Fruit fly (Drosophila melanogaster) whole organism, embryonic: ENCODE measurements around the gene scny.
A peak's percentile ranks its signal among the peaks of the same experiment; 100 is the strongest.

Experiments used
- BEAF-32 ChIP-seq: fragments of 200-800 bp; sonication (Bioruptor generic); optimal IDR thresholded peaks from 3 replicates; lab custom pipeline; 2017; ENCODE audit warnings: missing biosample characterization, missing genetic modification characterization, mild to moderate bottlenecking, moderate library complexity, missing genetic modification reagents
- Bteb2 ChIP-seq: fragments of 200-800 bp; sonication (Bioruptor generic); optimal IDR thresholded peaks from 2 replicates; lab custom pipeline; 2016; ENCODE audit warnings: missing biosample characterization, missing genetic modification characterization
- CG12299 ChIP-seq: fragments of 200-800 bp; sonication (Bioruptor generic); optimal IDR thresholded peaks from 2 replicates; lab custom pipeline; 2018; ENCODE audit warnings: missing biosample characterization, mild to moderate bottlenecking, missing genetic modification characterization
- CG12391 ChIP-seq: fragments of 200-800 bp; sonication (Bioruptor generic); optimal IDR thresholded peaks from 3 replicates; lab custom pipeline; 2018; ENCODE audit warnings: missing biosample characterization, mild to moderate bottlenecking, missing genetic modification characterization, moderate library complexity
- CG13287 ChIP-seq: fragments of 200-800 bp; sonication (Bioruptor generic); IDR thresholded peaks from 2 replicates; pipeline ENCODE4 v1.3.6; 2022; ENCODE audit warnings: missing biosample characterization, missing genetic modification characterization; ENCODE audit not compliant: partially characterized antibody
- CG14710 ChIP-seq: fragments of 200-800 bp; sonication (Bioruptor generic); optimal IDR thresholded peaks from 3 replicates; lab custom pipeline; 2019; ENCODE audit warnings: missing biosample characterization, mild to moderate bottlenecking, missing genetic modification characterization, moderate library complexity
- CG17361 ChIP-seq: fragments of 200-800 bp; sonication (Bioruptor generic); IDR thresholded peaks from 3 replicates; pipeline ENCODE4 v1.3.6; 2022; ENCODE audit warnings: missing biosample characterization, missing genetic modification characterization
- CG2116 ChIP-seq: fragments of 200-800 bp; sonication (Bioruptor generic); optimal IDR thresholded peaks from 3 replicates; lab custom pipeline; 2018; ENCODE audit warnings: missing biosample characterization, mild to moderate bottlenecking, missing genetic modification characterization
- CG2889 ChIP-seq: fragments of 200-800 bp; sonication (Bioruptor generic); IDR thresholded peaks from 3 replicates; pipeline ENCODE4 v1.3.6; 2022; ENCODE audit warnings: missing biosample characterization, missing genetic modification characterization
- CG3163 ChIP-seq: fragments of 200-800 bp; sonication (Bioruptor generic); optimal IDR thresholded peaks from 3 replicates; lab custom pipeline; 2016; ENCODE audit warnings: missing biosample characterization, missing genetic modification characterization
- CG34422 ChIP-seq: fragments of 200-800 bp; sonication (Bioruptor generic); IDR thresholded peaks from 3 replicates; pipeline ENCODE4 v1.3.6; 2022; ENCODE audit warnings: missing biosample characterization, missing genetic modification characterization
- CG8281 ChIP-seq: fragments of 200-800 bp; sonication (Bioruptor generic); optimal IDR thresholded peaks from 2 replicates; lab custom pipeline; 2018; ENCODE audit warnings: missing biosample characterization, mild to moderate bottlenecking, missing genetic modification characterization, moderate library complexity
- CG9215 ChIP-seq: fragments of 200-800 bp; sonication (Bioruptor generic); IDR thresholded peaks from 2 replicates; pipeline ENCODE4 v1.3.6; 2022; ENCODE audit warnings: missing biosample characterization, missing genetic modification characterization
- CG9797 ChIP-seq: fragments of 200-800 bp; sonication (Bioruptor generic); optimal IDR thresholded peaks from 3 replicates; lab custom pipeline; 2018; ENCODE audit warnings: missing biosample characterization, mild to moderate bottlenecking, missing genetic modification characterization
- D ChIP-seq, 2 experiments: fragments of 200-800 bp in 1 of 2; fragments of >200 bp in 1 of 2; sonication (Bioruptor generic) in 1 of 2; optimal IDR thresholded peaks; 2 replicates in 1 of 2; 3 replicates in 1 of 2; lab custom pipeline; 2017; ENCODE audit warnings: mild to moderate bottlenecking in 1 of 2, missing biosample characterization in 1 of 2, missing genetic modification characterization in 1 of 2, missing genetic modification reagents in 1 of 2
- Dfd ChIP-seq, 2 experiments: fragments of >200 bp; optimal IDR thresholded peaks; 2 replicates each; lab custom pipeline; 2017; ENCODE audit warnings: missing biosample characterization in 2 of 2, missing genetic modification characterization in 2 of 2
- Dll ChIP-seq: fragments of 200-800 bp; sonication (Bioruptor generic); IDR thresholded peaks from 4 replicates; pipeline ENCODE4 v1.3.6; 2022; ENCODE audit warnings: missing biosample characterization, missing genetic modification characterization; ENCODE audit not compliant: partially characterized antibody
- E2f2 ChIP-seq: fragments of 200-800 bp; sonication (Bioruptor generic); IDR thresholded peaks from 2 replicates; pipeline ENCODE4 v1.3.6; 2022; ENCODE audit warnings: missing biosample characterization, missing genetic modification characterization
- ERR ChIP-seq: fragments of 200-800 bp; sonication (Bioruptor generic); optimal IDR thresholded peaks from 2 replicates; lab custom pipeline; 2016; ENCODE audit warnings: missing biosample characterization, missing genetic modification characterization
- Hr78 ChIP-seq, 2 experiments: fragments of 200-800 bp in 1 of 2; fragments of >200 bp in 1 of 2; sonication (Bioruptor generic) in 1 of 2; optimal IDR thresholded peaks; 2 replicates each; lab custom pipeline; 2017 to 2019; ENCODE audit warnings: missing biosample characterization in 2 of 2, missing genetic modification characterization in 2 of 2, mild to moderate bottlenecking in 1 of 2, moderate library complexity in 1 of 2
- Lhr ChIP-seq: fragments of 200-800 bp; sonication (Bioruptor generic); optimal IDR thresholded peaks from 3 replicates; lab custom pipeline; 2017; ENCODE audit warnings: mild to moderate bottlenecking, missing biosample characterization, missing genetic modification reagents, missing genetic modification characterization
- MBD-R2 ChIP-seq: fragments of 200-800 bp; sonication (Bioruptor generic); IDR thresholded peaks from 2 replicates; pipeline ENCODE4 v1.3.6; 2022; ENCODE audit warnings: missing biosample characterization, missing genetic modification characterization
- Myb ChIP-seq: fragments of 200-800 bp; sonication (Bioruptor generic); optimal IDR thresholded peaks from 2 replicates; lab custom pipeline; 2016; ENCODE audit warnings: missing biosample characterization, missing genetic modification characterization
- NFAT ChIP-seq: fragments of 200-800 bp; sonication (Bioruptor generic); IDR thresholded peaks from 2 replicates; pipeline ENCODE4 v1.3.6; 2022; ENCODE audit warnings: missing biosample characterization, missing genetic modification characterization
- Optix ChIP-seq: fragments of 200-800 bp; sonication (Bioruptor generic); IDR thresholded peaks from 3 replicates; pipeline ENCODE4 v1.3.6; 2022; ENCODE audit warnings: missing biosample characterization, missing genetic modification characterization
- Pdp1 ChIP-seq, 2 experiments: fragments of 200-800 bp; sonication (Bioruptor generic); optimal IDR thresholded peaks; 3 replicates each; lab custom pipeline; 2016; ENCODE audit warnings: missing biosample characterization in 2 of 2, missing genetic modification characterization in 2 of 2, mild to moderate bottlenecking in 1 of 2, moderate library complexity in 1 of 2
- Ravus ChIP-seq: fragments of 200-800 bp; sonication (Bioruptor generic); IDR thresholded peaks from 2 replicates; pipeline ENCODE4 v1.3.6; 2022; ENCODE audit warnings: missing biosample characterization, missing genetic modification characterization
- Rfx ChIP-seq: fragments of 200-800 bp; sonication (Bioruptor generic); IDR thresholded peaks from 2 replicates; pipeline ENCODE4 v1.3.6; 2022; ENCODE audit warnings: missing biosample characterization, missing genetic modification characterization
- Scr ChIP-seq: fragments of 200-800 bp; sonication (Bioruptor generic); IDR thresholded peaks from 2 replicates; pipeline ENCODE4 v1.3.6; 2022; ENCODE audit warnings: missing biosample characterization, missing genetic modification characterization; ENCODE audit not compliant: partially characterized antibody
- Sox100B ChIP-seq: fragments of 200-800 bp; sonication (Bioruptor generic); optimal IDR thresholded peaks from 3 replicates; lab custom pipeline; 2018; ENCODE audit warnings: missing biosample characterization, mild to moderate bottlenecking, missing genetic modification characterization
- Sry-δ ChIP-seq: fragments of 200-800 bp; sonication (Bioruptor generic); optimal IDR thresholded peaks from 2 replicates; lab custom pipeline; 2016; ENCODE audit warnings: missing biosample characterization, missing genetic modification characterization
- bab2 ChIP-seq: fragments of 200-800 bp; sonication (Bioruptor generic); optimal IDR thresholded peaks from 2 replicates; lab custom pipeline; 2016; ENCODE audit warnings: missing biosample characterization, missing genetic modification characterization
- btn ChIP-seq: fragments of 200-800 bp; sonication (Bioruptor generic); optimal IDR thresholded peaks from 2 replicates; lab custom pipeline; 2016; ENCODE audit warnings: missing biosample characterization, missing genetic modification characterization
- cato ChIP-seq: fragments of 200-800 bp; sonication (Bioruptor generic); optimal IDR thresholded peaks from 2 replicates; lab custom pipeline; 2016; ENCODE audit warnings: missing biosample characterization, missing genetic modification characterization, borderline replicate concordance
- chinmo ChIP-seq: fragments of 200-800 bp; sonication (Bioruptor generic); IDR thresholded peaks from 4 replicates; pipeline ENCODE4 v1.3.6; 2022; ENCODE audit warnings: missing biosample characterization, missing genetic modification characterization; ENCODE audit not compliant: partially characterized antibody
- hbn ChIP-seq: fragments of 200-800 bp; sonication (Bioruptor generic); IDR thresholded peaks from 2 replicates; pipeline ENCODE4 v1.3.6; 2022; ENCODE audit warnings: missing biosample characterization, missing genetic modification characterization; ENCODE audit not compliant: partially characterized antibody
- nom ChIP-seq: fragments of 200-800 bp; sonication (Bioruptor generic); optimal IDR thresholded peaks from 2 replicates; lab custom pipeline; 2017; ENCODE audit warnings: missing biosample characterization, missing genetic modification characterization, mild to moderate bottlenecking, moderate library complexity, missing genetic modification reagents
- pnt ChIP-seq: fragments of 200-800 bp; sonication (Bioruptor generic); optimal IDR thresholded peaks from 3 replicates; lab custom pipeline; 2016; ENCODE audit warnings: missing biosample characterization, missing genetic modification characterization
- prd ChIP-seq, 3 experiments: fragments of >200 bp in 2 of 3; fragments of 200-800 bp in 1 of 3; sonication (Bioruptor generic) in 1 of 3; optimal IDR thresholded peaks in 2 of 3; IDR thresholded peaks in 1 of 3; 2 replicates in 2 of 3; 3 replicates in 1 of 3; pipeline versions ENCODE4 v1.3.6 to Lab custom; 2017 to 2022; ENCODE audit warnings: missing biosample characterization in 1 of 3, missing genetic modification characterization in 1 of 3
- pros ChIP-seq: fragments of 200-800 bp; sonication (Bioruptor generic); optimal IDR thresholded peaks from 3 replicates; lab custom pipeline; 2019; ENCODE audit warnings: missing biosample characterization, mild to moderate bottlenecking, missing genetic modification characterization, moderate library complexity
- pzg ChIP-seq: fragments of 200-800 bp; sonication (Bioruptor generic); optimal IDR thresholded peaks from 3 replicates; lab custom pipeline; 2018; ENCODE audit warnings: missing biosample characterization, mild to moderate bottlenecking, missing genetic modification characterization, moderate library complexity
- sc ChIP-seq, 3 experiments: fragments of >200 bp in 2 of 3; fragments of 200-800 bp in 1 of 3; sonication (Bioruptor generic) in 1 of 3; optimal IDR thresholded peaks; 2 replicates in 2 of 3; 3 replicates in 1 of 3; lab custom pipeline; 2017; ENCODE audit warnings: mild to moderate bottlenecking in 1 of 3, missing biosample characterization in 1 of 3, missing genetic modification characterization in 1 of 3, missing genetic modification reagents in 1 of 3
- trem ChIP-seq: fragments of 200-800 bp; optimal IDR thresholded peaks from 3 replicates; lab custom pipeline; 2019; ENCODE audit warnings: missing biosample characterization, mild to moderate bottlenecking, missing genetic modification characterization, moderate library complexity
- unc-4 ChIP-seq: fragments of 200-800 bp; sonication (Bioruptor generic); IDR thresholded peaks from 2 replicates; pipeline ENCODE4 v1.3.6; 2022; ENCODE audit warnings: missing biosample characterization, missing genetic modification characterization; ENCODE audit not compliant: partially characterized antibody

The scny gene

DNA sequence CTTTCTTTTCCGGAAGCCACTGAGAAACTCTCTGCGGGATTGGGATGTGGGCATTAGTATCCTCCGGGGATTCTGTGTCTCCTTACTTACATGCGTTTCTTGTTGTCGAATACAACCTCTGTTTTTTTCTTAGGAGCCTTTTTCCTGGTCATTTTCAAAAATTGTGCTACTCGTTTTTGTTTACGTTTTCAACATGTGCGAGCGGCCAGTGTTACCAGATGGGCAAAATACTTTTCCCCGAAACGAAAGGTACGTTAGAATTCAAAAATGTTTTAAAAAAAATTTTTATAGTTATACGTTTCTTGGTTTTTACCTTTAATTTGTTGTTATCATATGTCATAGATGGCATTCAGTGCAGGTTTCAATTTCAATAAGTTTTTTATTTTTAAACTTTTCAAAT is 8.3 kb downstream of the scny start, which contains the start of gene vito (continued):
- TF ChIP-seq bab2 (GFP tag; lab: Kevin White, UChicago) (no peak), CG3163 (no peak), sc (optimal IDR thresholded peaks at IDR 0.05; lab: Kevin White, UChicago) (no peak), sc (GFP tag; optimal IDR thresholded peaks at IDR 0.05; lab: Kevin White, UChicago) (no peak), Ravus (GFP tag; lab: Robert Waterston, UW) (no peak), Optix (GFP tag; lab: Robert Waterston, UW) (no peak), CG12299 (tag; lab: Kevin White, UChicago) (no peak), Sox100B (no peak), Rfx (GFP tag; lab: Robert Waterston, UW) (no peak), hbn (GFP tag; lab: Robert Waterston, UW) (no peak), Hr78 (GFP tag; optimal IDR thresholded peaks at IDR 0.05; lab: Kevin White, UChicago) (no peak), pnt (GFP tag; lab: Kevin White, UChicago) (no peak), btn (GFP tag; lab: Kevin White, UChicago) (no peak)

DNA sequence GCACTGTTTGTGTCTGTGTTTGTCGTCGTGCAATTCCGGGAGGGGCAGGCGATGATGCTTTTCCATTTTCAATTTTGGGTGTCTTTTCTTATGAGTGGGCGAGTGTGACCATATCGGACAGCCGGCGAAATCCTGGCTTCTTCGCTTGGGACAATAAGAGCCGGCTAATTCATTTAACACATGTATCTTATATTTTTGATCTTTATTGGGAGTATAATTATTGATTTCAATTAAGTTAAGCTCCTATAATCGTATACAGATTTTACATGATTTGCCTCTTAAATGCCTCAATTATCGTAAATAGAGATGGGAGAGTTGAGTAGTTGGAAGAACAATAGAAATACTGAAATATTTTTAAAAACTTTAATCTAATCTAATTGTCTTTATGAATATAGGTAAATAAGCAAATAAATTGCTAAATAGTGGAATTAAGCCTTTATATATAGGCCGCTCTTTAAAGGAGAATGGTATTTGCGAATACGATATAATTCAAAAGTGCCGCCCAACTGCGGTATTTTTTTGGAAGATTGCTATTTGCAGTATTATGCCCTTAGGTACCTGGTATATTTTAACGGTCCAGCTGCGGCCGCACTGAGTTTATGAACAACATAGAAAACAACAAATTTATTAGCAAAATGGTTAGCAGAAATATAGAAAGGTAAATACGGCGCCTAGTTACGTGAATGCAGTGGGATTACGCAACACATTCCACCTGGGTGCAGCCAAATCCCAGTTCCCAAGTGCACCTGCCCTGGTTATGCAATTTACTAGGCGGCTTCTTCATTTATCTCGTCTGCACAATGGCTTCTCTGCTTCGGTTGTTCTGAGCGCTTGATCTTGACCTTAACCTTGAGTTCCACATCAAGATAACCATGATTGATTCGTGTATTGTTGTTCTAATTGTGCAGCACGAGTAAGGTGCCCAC is 10.9 kb downstream of the scny start, which contains the start of the genes Myt1, PGRP-LD and Pmi:
Myt1 (minus strand) TSS at position 116 of the 926 bp plus-strand sequence.
PGRP-LD (plus strand) TSS at position 576 of the 926 bp plus-strand sequence.
Pmi (plus strand) TSS at position 576 of the 926 bp plus-strand sequence.
- TF ChIP-seq Scr, result peak; percentile 36; the same call in 1 of the 2 replicates
- peak; percentile 37; the same call in 1 of the 2 replicates for TF ChIP-seq unc-4 (GFP tag; lab: Robert Waterston, UW)
- peak; percentile 48 for TF ChIP-seq trem (tag; lab: Kevin White, UChicago)
- TF ChIP-seq CG17361, result no peak
- TF ChIP-seq CG9797, result peak; percentile 70
- no peak for TF ChIP-seq NFAT (GFP tag; lab: Robert Waterston, UW)
- TF ChIP-seq Bteb2, result no peak
- no peak for TF ChIP-seq CG8281
- TF ChIP-seq CG34422 (GFP tag; lab: Robert Waterston, UW), result peak; percentile 33; the same call in 1 of the 3 replicates
- peak; percentile 27 for TF ChIP-seq CG12391 (tag; lab: Kevin White, UChicago)
- peak; percentile 39 for TF ChIP-seq pros (GFP tag; lab: Kevin White, UChicago)
- 0 out of 4 replicates have a peak, but pooled peaks have one; percentile 23 for TF ChIP-seq Dll (GFP tag; lab: Robert Waterston, UW)
- TF ChIP-seq CG2116, result peak; percentile 32
- no peak for TF ChIP-seq Dfd (GFP tag; optimal IDR thresholded peaks at IDR 0.05; lab: Kevin White, UChicago)
- TF ChIP-seq pzg (GFP tag; lab: Kevin White, UChicago), result peak; percentile 42
- peak in 1 of 2 experiments; percentile 98 for TF ChIP-seq Pdp1 (GFP tag; optimal IDR thresholded peaks at IDR 0.05; lab: Kevin White, UChicago)
- peak; percentile 11 for TF ChIP-seq Lhr (GFP tag; lab: Kevin White, UChicago)
- TF ChIP-seq BEAF-32 (GFP tag; lab: Kevin White, UChicago), result peak; percentile 69
- TF ChIP-seq E2f2, result peak; percentile 91
- no peak for TF ChIP-seq ERR (GFP tag; lab: Kevin White, UChicago)
- TF ChIP-seq prd (optimal IDR thresholded peaks at IDR 0.05; lab: Kevin White, UChicago), result no peak
- no peak for TF ChIP-seq prd (GFP tag; IDR thresholded peaks at IDR 0.05; lab: Robert Waterston, UW)
- TF ChIP-seq CG9215, result no peak
- TF ChIP-seq CG14710 (tag; lab: Kevin White, UChicago), result peak; percentile 49
- TF ChIP-seq chinmo, result 0 out of 4 replicates have a peak, but pooled peaks have one; percentile 62
- no peak for TF ChIP-seq cato (GFP tag; lab: Kevin White, UChicago)
- TF ChIP-seq D (optimal IDR thresholded peaks at IDR 0.05; lab: Kevin White, UChicago), result peak; percentile 36
- no peak for TF ChIP-seq D (GFP tag; optimal IDR thresholded peaks at IDR 0.05; lab: Kevin White, UChicago)
- TF ChIP-seq nom (GFP tag; lab: Kevin White, UChicago), result no peak
- TF ChIP-seq MBD-R2, result peak; percentile 33; the same call in 1 of the 2 replicates
- peak; percentile 38 for TF ChIP-seq Myb (GFP tag; lab: Kevin White, UChicago)
- peak; percentile 16; the same call in 1 of the 2 replicates for TF ChIP-seq CG13287 (GFP tag; lab: Robert Waterston, UW)
- no peak for TF ChIP-seq CG2889 (GFP tag; lab: Robert Waterston, UW)
- peak; percentile 61 for TF ChIP-seq Sry-δ (GFP tag; lab: Kevin White, UChicago)
